Worm (Caenorhabditis elegans) whole organism, young adult: ENCODE measurements around the gene cdc-48.1.
A peak's percentile ranks its signal among the peaks of the same experiment; 100 is the strongest.

Experiments used
- B0261.1 ChIP-seq: sonication (generic microtip); optimal IDR thresholded peaks from 2 replicates; lab custom pipeline; 2016; ENCODE audit warnings: mild to moderate bottlenecking, missing genetic modification characterization, moderate library complexity, missing compliant biosample characterization
- B0336.3 ChIP-seq: fragments of 200-800 bp; sonication (Bioruptor generic); IDR thresholded peaks from 2 replicates; pipeline ENCODE4 v1.3.6; 2022; ENCODE audit warnings: missing genetic modification characterization, missing compliant biosample characterization
- C06A6.2 ChIP-seq: fragments of 200-800 bp; sonication (Bioruptor generic); conservative IDR thresholded peaks from 2 replicates; pipeline ENCODE4 v1.3.6; 2022; ENCODE audit warnings: missing genetic modification characterization, missing compliant biosample characterization
- D2030.7 ChIP-seq: fragments of 200-800 bp; sonication (Bioruptor generic); IDR thresholded peaks from 2 replicates; pipeline ENCODE4 v1.3.6; 2022; ENCODE audit warnings: missing genetic modification reagents, missing genetic modification characterization, missing compliant biosample characterization
- F10E7.11 ChIP-seq: sonication (generic microtip); optimal IDR thresholded peaks from 2 replicates; lab custom pipeline; 2017; ENCODE audit warnings: mild to moderate bottlenecking, missing genetic modification characterization, moderate library complexity, missing compliant biosample characterization
- F23B12.7 ChIP-seq: sonication (generic microtip); optimal IDR thresholded peaks from 2 replicates; lab custom pipeline; 2017; ENCODE audit warnings: missing genetic modification characterization, mild to moderate bottlenecking, missing compliant biosample characterization, antibody characterized with exemption, moderate library complexity; ENCODE audit not compliant: insufficient read depth
- F52B5.7 ChIP-seq: sonication (generic microtip); optimal IDR thresholded peaks from 2 replicates; lab custom pipeline; 2016; ENCODE audit warnings: mild to moderate bottlenecking, missing genetic modification characterization, missing compliant biosample characterization
- F55B11.4 ChIP-seq: sonication (generic microtip); optimal IDR thresholded peaks from 2 replicates; lab custom pipeline; 2016; ENCODE audit warnings: missing compliant biosample characterization, missing genetic modification characterization, borderline replicate concordance; ENCODE audit not compliant: insufficient read depth
- F57A8.1 ChIP-seq: fragments of 200-800 bp; sonication (Bioruptor generic); optimal IDR thresholded peaks from 2 replicates; lab custom pipeline; 2018; ENCODE audit warnings: mild to moderate bottlenecking, missing genetic modification characterization, moderate library complexity, missing compliant biosample characterization
- K11D2.4 ChIP-seq: fragments of 200-800 bp; sonication (Bioruptor generic); IDR thresholded peaks from 2 replicates; pipeline ENCODE4 v1.3.6; 2022; ENCODE audit warnings: missing genetic modification reagents, missing genetic modification characterization, missing compliant biosample characterization
- T07F8.4 ChIP-seq: sonication (generic microtip); optimal IDR thresholded peaks from 2 replicates; lab custom pipeline; 2016; ENCODE audit warnings: mild to moderate bottlenecking, missing genetic modification characterization, moderate library complexity, missing compliant biosample characterization
- Y56A3A.18 ChIP-seq: fragments of 200-800 bp; sonication (Bioruptor generic); IDR thresholded peaks from 2 replicates; pipeline ENCODE4 v1.3.6; 2022; ENCODE audit warnings: missing genetic modification reagents, missing genetic modification characterization, missing compliant biosample characterization
- Y67H2A.10 ChIP-seq: fragments of 200-800 bp; sonication (Bioruptor generic); conservative IDR thresholded peaks from 2 replicates; pipeline ENCODE4 v1.3.6; 2022; ENCODE audit warnings: missing genetic modification reagents, missing genetic modification characterization, missing compliant biosample characterization
- attf-5 ChIP-seq: fragments of 200-800 bp; sonication (Bioruptor generic); optimal IDR thresholded peaks from 2 replicates; lab custom pipeline; 2018; ENCODE audit warnings: mild to moderate bottlenecking, missing genetic modification characterization, missing compliant biosample characterization
- bed-1 ChIP-seq: fragments of 200-800 bp; sonication (Bioruptor generic); IDR thresholded peaks from 2 replicates; pipeline ENCODE4 v1.3.6; 2022; ENCODE audit warnings: missing genetic modification reagents, missing genetic modification characterization, missing compliant biosample characterization
- bed-2 ChIP-seq: fragments of 200-800 bp; sonication (Bioruptor generic); IDR thresholded peaks from 2 replicates; pipeline ENCODE4 v1.3.6; 2022; ENCODE audit warnings: missing genetic modification reagents, missing genetic modification characterization, missing compliant biosample characterization
- cebp-1 ChIP-seq, 2 experiments: fragments of 200-800 bp in 1 of 2; sonication (Bioruptor generic) in 1 of 2; sonication (generic microtip) in 1 of 2; IDR thresholded peaks in 1 of 2; optimal IDR thresholded peaks in 1 of 2; 2 replicates each; pipeline versions ENCODE4 v1.3.6 to Lab custom; 2017 to 2022; ENCODE audit warnings: missing compliant biosample characterization in 2 of 2, missing genetic modification characterization in 2 of 2, mild to moderate bottlenecking in 1 of 2, missing genetic modification reagents in 1 of 2, moderate library complexity in 1 of 2
- ceh-100 ChIP-seq: fragments of 200-800 bp; sonication (Bioruptor generic); IDR thresholded peaks from 2 replicates; pipeline ENCODE4 v1.3.6; 2022; ENCODE audit warnings: missing genetic modification reagents, missing genetic modification characterization, missing compliant biosample characterization
- ceh-40 ChIP-seq: fragments of 200-800 bp; sonication (Bioruptor generic); IDR thresholded peaks from 2 replicates; pipeline ENCODE4 v1.3.6; 2022; ENCODE audit warnings: missing genetic modification characterization, missing compliant biosample characterization
- dox-1 ChIP-seq: fragments of 200-800 bp; sonication (Bioruptor generic); IDR thresholded peaks from 2 replicates; pipeline ENCODE4 v1.3.6; 2022; ENCODE audit warnings: missing genetic modification reagents, missing genetic modification characterization, missing compliant biosample characterization
- efl-1 ChIP-seq: fragments of 150-350 bp; optimal IDR thresholded peaks from 2 replicates; lab custom pipeline; 2014; ENCODE audit warnings: missing biosample characterization, missing genetic modification reagents, missing genetic modification characterization
- fkh-3 ChIP-seq: sonication (generic microtip); optimal IDR thresholded peaks from 2 replicates; lab custom pipeline; 2016; ENCODE audit warnings: mild to moderate bottlenecking, missing genetic modification characterization, missing compliant biosample characterization
- gei-17 ChIP-seq: fragments of 200-800 bp; sonication (Bioruptor generic); optimal IDR thresholded peaks from 2 replicates; lab custom pipeline; 2018; ENCODE audit warnings: mild to moderate bottlenecking, missing genetic modification characterization, missing compliant biosample characterization
- hmg-1.2 ChIP-seq: fragments of 200-800 bp; sonication (Bioruptor generic); IDR thresholded peaks from 2 replicates; pipeline ENCODE4 v1.3.6; 2022; ENCODE audit warnings: missing genetic modification reagents, missing genetic modification characterization, missing compliant biosample characterization
- hrde-1 ChIP-seq: sonication (generic microtip); optimal IDR thresholded peaks from 2 replicates; lab custom pipeline; 2016; ENCODE audit warnings: missing genetic modification characterization, mild to moderate bottlenecking, missing compliant biosample characterization, moderate library complexity, missing genotype, missing genetic modification reagents, borderline replicate concordance
- let-526 ChIP-seq: fragments of 200-800 bp; sonication (Bioruptor generic); IDR thresholded peaks from 2 replicates; pipeline ENCODE4 v1.3.6; 2022; ENCODE audit warnings: missing genetic modification reagents, missing genetic modification characterization, missing compliant biosample characterization
- lin-26 ChIP-seq: fragments of 200-800 bp; sonication (Bioruptor generic); IDR thresholded peaks from 2 replicates; pipeline ENCODE4 v1.3.6; 2022; ENCODE audit warnings: missing genetic modification reagents, missing genetic modification characterization, missing compliant biosample characterization
- lin-35 ChIP-seq, 3 experiments: fragments of 150-350 bp in 2 of 3; sonication (generic microtip) in 1 of 3; optimal IDR thresholded peaks; 2 replicates each; lab custom pipeline; 2014 to 2018; ENCODE audit warnings: missing biosample characterization in 3 of 3, missing genetic modification characterization in 3 of 3, missing genetic modification reagents in 3 of 3
- lin-40 ChIP-seq: sonication (generic microtip); optimal IDR thresholded peaks from 2 replicates; lab custom pipeline; 2016; ENCODE audit warnings: missing genetic modification characterization, mild to moderate bottlenecking, missing compliant biosample characterization, missing genotype, missing genetic modification reagents
- lir-1 ChIP-seq: fragments of 200-800 bp; sonication (Bioruptor generic); conservative IDR thresholded peaks from 2 replicates; pipeline ENCODE4 v1.3.6; 2022; ENCODE audit warnings: missing genetic modification reagents, missing genetic modification characterization, missing compliant biosample characterization
- mcd-1 ChIP-seq: fragments of 200-800 bp; sonication (Bioruptor generic); IDR thresholded peaks from 2 replicates; pipeline ENCODE4 v1.3.6; 2022; ENCODE audit warnings: missing genetic modification reagents, missing genetic modification characterization, missing compliant biosample characterization
- mel-28 ChIP-seq: sonication (generic microtip); optimal IDR thresholded peaks from 2 replicates; lab custom pipeline; 2016; ENCODE audit warnings: borderline replicate concordance, mild to moderate bottlenecking, missing genetic modification characterization, missing compliant biosample characterization
- mxl-1 ChIP-seq: sonication (generic microtip); optimal IDR thresholded peaks from 2 replicates; lab custom pipeline; 2016; ENCODE audit warnings: missing genetic modification characterization, missing compliant biosample characterization
- nfya-1 ChIP-seq: sonication (generic microtip); optimal IDR thresholded peaks from 2 replicates; lab custom pipeline; 2017; ENCODE audit warnings: antibody characterized with exemption, missing compliant biosample characterization, missing genetic modification characterization, borderline replicate concordance; ENCODE audit not compliant: insufficient read depth
- nfyb-1 ChIP-seq: fragments of 200-800 bp; sonication (Bioruptor generic); IDR thresholded peaks from 2 replicates; pipeline ENCODE4 v1.3.6; 2022; ENCODE audit warnings: missing genetic modification reagents, missing genetic modification characterization, missing compliant biosample characterization
- nhr-120 ChIP-seq: fragments of 200-800 bp; sonication (Bioruptor generic); IDR thresholded peaks from 2 replicates; pipeline ENCODE4 v1.3.6; 2022; ENCODE audit warnings: missing genetic modification characterization, missing compliant biosample characterization
- nhr-90 ChIP-seq: sonication (generic microtip); optimal IDR thresholded peaks from 2 replicates; lab custom pipeline; 2016; ENCODE audit warnings: missing genotype, mild to moderate bottlenecking, missing genetic modification characterization, missing compliant biosample characterization
- pha-4 ChIP-seq: fragments of 150-350 bp; sonication (generic microtip); optimal IDR thresholded peaks from 2 replicates; lab custom pipeline; 2014; ENCODE audit warnings: missing biosample characterization, missing genetic modification reagents, missing genetic modification characterization
- rcor-1 ChIP-seq: fragments of 200-800 bp; sonication (Bioruptor generic); IDR thresholded peaks from 2 replicates; pipeline ENCODE4 v1.3.6; 2022; ENCODE audit warnings: missing genetic modification reagents, missing genetic modification characterization, missing compliant biosample characterization
- somi-1 ChIP-seq: fragments of 200-800 bp; sonication (Bioruptor generic); optimal IDR thresholded peaks from 2 replicates; lab custom pipeline; 2018; ENCODE audit warnings: mild to moderate bottlenecking, missing genetic modification characterization, missing compliant biosample characterization
- tbp1 ChIP-seq: fragments of 200-800 bp; sonication (Bioruptor generic); optimal IDR thresholded peaks from 2 replicates; lab custom pipeline; 2018; ENCODE audit warnings: mild to moderate bottlenecking, missing genetic modification characterization, missing compliant biosample characterization
- tbx-9 ChIP-seq: sonication (generic microtip); optimal IDR thresholded peaks from 2 replicates; lab custom pipeline; 2016; ENCODE audit warnings: borderline replicate concordance, missing genetic modification characterization, inconsistent platforms, missing compliant biosample characterization
- zfh-2 ChIP-seq: fragments of 200-800 bp; sonication (Bioruptor generic); conservative IDR thresholded peaks from 2 replicates; pipeline ENCODE4 v1.3.6; 2022; ENCODE audit warnings: missing genetic modification reagents, missing genetic modification characterization, missing compliant biosample characterization
- zim-3 ChIP-seq: sonication (generic microtip); optimal IDR thresholded peaks from 2 replicates; lab custom pipeline; 2017; ENCODE audit warnings: mild to moderate bottlenecking, missing genetic modification characterization, moderate library complexity, missing compliant biosample characterization
- ztf-18 ChIP-seq: sonication (generic microtip); optimal IDR thresholded peaks from 2 replicates; lab custom pipeline; 2016; ENCODE audit warnings: missing genotype, mild to moderate bottlenecking, missing genetic modification characterization, missing compliant biosample characterization

cdc-48.1 gene

DNA sequence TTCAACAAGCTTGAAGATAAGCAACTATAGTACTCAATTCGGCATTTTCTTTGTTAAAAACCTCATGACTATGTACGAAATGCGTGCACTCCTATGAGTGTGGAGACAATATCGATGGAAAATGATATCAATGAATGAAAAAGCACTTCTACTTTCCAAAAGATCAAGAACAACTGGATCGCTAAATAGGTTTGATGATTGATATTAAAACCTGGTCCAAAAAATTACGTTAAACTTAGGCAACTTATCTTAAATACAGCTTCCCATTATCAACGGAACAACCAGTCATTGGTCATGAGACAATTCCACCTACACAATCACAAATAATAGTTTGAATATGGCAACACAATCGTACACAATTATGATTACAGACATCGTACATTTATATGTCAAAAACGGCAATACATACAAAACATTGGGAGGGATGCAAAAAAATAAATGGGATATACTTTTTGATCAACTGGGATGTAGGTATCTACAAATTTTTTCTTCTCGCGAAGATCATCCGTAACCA lies 3.5 kb downstream of the cdc-48.1 start (continued):
- TF ChIP-seq lin-35 (GFP tag; optimal IDR thresholded peaks at IDR 0.05; lab: Kevin White, UChicago) (peak in 1 of 3 experiments; percentile 41), ceh-40 (GFP tag; lab: Robert Waterston, UW) (peak; percentile 68; the same call in 1 of the 2 replicates), zim-3 (tag; lab: Kevin White, UChicago) (peak; percentile 62), nhr-90 (tag; lab: Kevin White, UChicago) (peak; percentile 4), lin-26 (GFP tag; lab: Robert Waterston, UW) (0 out of 2 replicates have a peak, but pooled peaks have one; percentile 68)

DNA sequence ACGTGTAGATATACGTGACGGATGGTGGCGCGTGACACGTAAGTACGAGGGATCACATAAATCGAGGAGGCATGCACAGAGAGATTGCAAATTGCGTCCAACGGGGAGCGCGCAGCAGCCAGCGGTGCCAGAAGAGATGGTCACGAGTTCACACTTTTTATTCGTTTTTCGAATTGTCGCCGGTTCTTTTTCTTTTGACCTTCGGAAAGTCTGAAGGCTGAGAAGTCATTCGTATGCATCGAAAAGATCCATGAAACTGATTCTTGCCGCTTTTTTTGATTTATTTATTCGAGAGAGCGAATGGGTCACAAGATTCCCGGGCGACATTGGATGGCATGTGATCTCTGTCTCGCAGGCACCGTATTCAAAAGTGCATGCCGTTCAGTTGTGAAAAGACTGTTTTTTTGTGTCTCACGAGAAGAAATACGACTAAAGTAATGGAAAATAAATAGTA lies 4.2 kb downstream of the cdc-48.1 start:
- TF ChIP-seq bed-2 (GFP tag; lab: Robert Waterston, UW): no peak
- no peak for TF ChIP-seq F23B12.7
- TF ChIP-seq K11D2.4: peak; percentile 85
- TF ChIP-seq lir-1 (GFP tag; lab: Robert Waterston, UW): peak; percentile 51; the same call in 1 of the 2 replicates
- no peak; the same call in 1 of the 2 replicates for TF ChIP-seq B0336.3 (GFP tag; lab: Robert Waterston, UW)
- peak; percentile 78 for TF ChIP-seq zfh-2 (GFP tag; lab: Robert Waterston, UW)
- TF ChIP-seq somi-1 (GFP tag; lab: Kevin White, UChicago): peak; percentile 43
- no peak for TF ChIP-seq tbx-9 (tag; lab: Kevin White, UChicago)
- no peak for TF ChIP-seq B0261.1 (tag; lab: Kevin White, UChicago)
- TF ChIP-seq rcor-1 (GFP tag; lab: Robert Waterston, UW): no peak
- no peak for TF ChIP-seq gei-17 (GFP tag; lab: Kevin White, UChicago)
- TF ChIP-seq D2030.7: no peak
- TF ChIP-seq nfya-1 (tag; lab: Kevin White, UChicago): no peak
- no peak for TF ChIP-seq hrde-1
- TF ChIP-seq mcd-1 (GFP tag; lab: Robert Waterston, UW): peak; percentile 39; the same call in 1 of the 2 replicates
- no peak for TF ChIP-seq pha-4
- no peak for TF ChIP-seq cebp-1 (GFP tag; IDR thresholded peaks at IDR 0.05; lab: Robert Waterston, UW)
- TF ChIP-seq cebp-1 (tag; optimal IDR thresholded peaks at IDR 0.05; lab: Kevin White, UChicago): peak; percentile 74
- TF ChIP-seq hmg-1.2 (GFP tag; lab: Robert Waterston, UW): peak; percentile 62
- 0 out of 2 replicates have a peak, but pooled peaks have one; percentile 4 for TF ChIP-seq bed-1 (GFP tag; lab: Robert Waterston, UW)
- 0 out of 2 replicates have a peak, but pooled peaks have one; percentile 50 for TF ChIP-seq nfyb-1 (GFP tag; lab: Robert Waterston, UW)
- peak; percentile 4 for TF ChIP-seq lin-40 (tag; lab: Kevin White, UChicago)
- peak; percentile 45 for TF ChIP-seq tbp1
- peak; percentile 37 for TF ChIP-seq attf-5 (GFP tag; lab: Kevin White, UChicago)
- TF ChIP-seq fkh-3 (tag; lab: Kevin White, UChicago): no peak
- TF ChIP-seq F52B5.7: peak; percentile 2
- peak; percentile 53; the same call in 1 of the 2 replicates for TF ChIP-seq dox-1 (GFP tag; lab: Robert Waterston, UW)
- TF ChIP-seq C06A6.2 (GFP tag; lab: Robert Waterston, UW): peak; percentile 48
- TF ChIP-seq let-526 (GFP tag; lab: Robert Waterston, UW): no peak
- TF ChIP-seq ztf-18 (tag; lab: Kevin White, UChicago): no peak
- TF ChIP-seq F10E7.11: no peak
- TF ChIP-seq mel-28 (tag; lab: Kevin White, UChicago): no peak
- no peak for TF ChIP-seq nhr-120 (GFP tag; lab: Robert Waterston, UW)
- no peak for TF ChIP-seq T07F8.4 (tag; lab: Kevin White, UChicago)
- TF ChIP-seq mxl-1 (tag; lab: Kevin White, UChicago): no peak
- no peak for TF ChIP-seq F55B11.4 (tag; lab: Kevin White, UChicago)
- no peak for TF ChIP-seq efl-1
- no peak for TF ChIP-seq Y67H2A.10
- TF ChIP-seq F57A8.1: no peak
- TF ChIP-seq Y56A3A.18 (GFP tag; lab: Robert Waterston, UW): no peak
- no peak for TF ChIP-seq ceh-100 (GFP tag; lab: Robert Waterston, UW)
